Worm (Caenorhabditis elegans): ENCODE data around the gene slc-28.1.

slc-28.1 gene

ce11 chrV:3464897-3465296 lies 1.3 kb downstream of the slc-28.1 start:
- TF ChIP-seq hnd-1 (tag; optimal IDR thresholded peaks at IDR 0.05): no peak
- no peak for TF ChIP-seq tbx-11 (GFP tag; IDR thresholded peaks at IDR 0.05)
- TF ChIP-seq F13C5.2 (tag; optimal IDR thresholded peaks at IDR 0.05): no peak
- no peak for TF ChIP-seq ceh-13 (GFP tag; optimal IDR thresholded peaks at IDR 0.05)
- no peak for TF ChIP-seq tra-4 (tag; optimal IDR thresholded peaks at IDR 0.05)
- no peak for TF ChIP-seq pes-1 (GFP tag; IDR thresholded peaks at IDR 0.05)
- no peak for TF ChIP-seq flt-1 (GFP tag; IDR thresholded peaks at IDR 0.05)
- TF ChIP-seq aly-1 (tag; optimal IDR thresholded peaks at IDR 0.05): no peak
- no peak for TF ChIP-seq hmg-4 (GFP tag; optimal IDR thresholded peaks at IDR 0.05)
- TF ChIP-seq B0310.2 (tag; optimal IDR thresholded peaks at IDR 0.05): no peak
- TF ChIP-seq ets-7 (tag; optimal IDR thresholded peaks at IDR 0.05): no peak

DNA sequence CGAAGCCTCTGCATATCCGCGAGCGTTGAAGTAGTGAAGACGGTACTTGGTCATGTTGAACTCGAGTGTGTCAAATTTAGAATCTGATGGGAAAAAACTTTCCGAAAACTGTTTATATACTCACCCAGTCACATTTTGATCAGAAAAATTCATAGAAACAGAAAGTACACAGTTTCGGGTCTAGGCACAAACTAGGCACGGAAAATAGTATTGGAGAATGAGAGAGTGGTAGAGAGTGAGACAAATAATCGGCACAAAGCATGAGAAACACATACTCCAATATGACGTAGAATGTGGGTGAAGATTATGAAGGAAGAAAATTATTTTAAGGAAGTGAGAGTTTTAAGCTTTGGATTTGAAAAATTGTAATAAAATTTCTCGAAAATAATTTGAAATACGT lies 4.8 kb downstream of the slc-28.1 start, which contains the start of gene gst-33:
gst-33 (minus strand) TSS at position 127 of the 400 bp plus-strand sequence.
- TF ChIP-seq ceh-36 (tag; optimal IDR thresholded peaks at IDR 0.05) (no peak), tbx-11 (GFP tag; IDR thresholded peaks at IDR 0.05) (no peak), ceh-13 (GFP tag; optimal IDR thresholded peaks at IDR 0.05) (no peak), scrt-1 (GFP tag; IDR thresholded peaks at IDR 0.05) (no peak), hmg-4 (GFP tag; optimal IDR thresholded peaks at IDR 0.05) (no peak), F13C5.2 (tag; optimal IDR thresholded peaks at IDR 0.05) (no peak)

- TF ChIP-seq ceh-36 (tag; optimal IDR thresholded peaks at IDR 0.05) (no peak), B0310.2 (tag; optimal IDR thresholded peaks at IDR 0.05) (no peak), sea-1 (GFP tag; conservative IDR thresholded peaks at IDR 0.05) (no peak), pes-1 (GFP tag; IDR thresholded peaks at IDR 0.05) (no peak), F13C5.2 (tag; optimal IDR thresholded peaks at IDR 0.05) (no peak), tra-4 (tag; optimal IDR thresholded peaks at IDR 0.05) (no peak), tbx-11 (GFP tag; IDR thresholded peaks at IDR 0.05) (no peak), hmbx-1 (tag; optimal IDR thresholded peaks at IDR 0.05) (no peak), ama-1 (optimal IDR thresholded peaks at IDR 0.05) (no peak), scrt-1 (GFP tag; IDR thresholded peaks at IDR 0.05) (no peak), flt-1 (GFP tag; IDR thresholded peaks at IDR 0.05) (no peak), aly-1 (tag; optimal IDR thresholded peaks at IDR 0.05) (no peak), ceh-13 (GFP tag; optimal IDR thresholded peaks at IDR 0.05) (no peak), hmg-4 (GFP tag; optimal IDR thresholded peaks at IDR 0.05) (no peak)
These were observed 7.2 kb downstream of the slc-28.1 start, which contains the start of gene srbc-29 for ce11 chrV:3470782-3471181. Gene srbc-29 (minus strand): TSS chrV:3470882.

- no peak for TF ChIP-seq ama-1 (optimal IDR thresholded peaks at IDR 0.05)
- TF ChIP-seq ceh-13 (GFP tag; optimal IDR thresholded peaks at IDR 0.05): no peak
- no peak for TF ChIP-seq aly-1 (tag; optimal IDR thresholded peaks at IDR 0.05)
- TF ChIP-seq F13C5.2 (tag; optimal IDR thresholded peaks at IDR 0.05): no peak
- TF ChIP-seq flt-1 (GFP tag; IDR thresholded peaks at IDR 0.05): no peak
- TF ChIP-seq hmbx-1 (tag; optimal IDR thresholded peaks at IDR 0.05): no peak
- TF ChIP-seq hmg-4 (GFP tag; optimal IDR thresholded peaks at IDR 0.05): no peak
- TF ChIP-seq tra-4 (tag; optimal IDR thresholded peaks at IDR 0.05): no peak
- no peak for TF ChIP-seq ets-7 (tag; optimal IDR thresholded peaks at IDR 0.05)
- TF ChIP-seq sea-1 (GFP tag; conservative IDR thresholded peaks at IDR 0.05): no peak
These were observed 11.4 kb downstream of the slc-28.1 start, which contains the start of gene oac-2 for ce11 chrV:3475021-3475420. Gene oac-2 (minus strand): TSS chrV:3475121.

ce11 chrV:3476228-3476627 lies 12.6 kb downstream of the slc-28.1 start:
- TF ChIP-seq flt-1 (GFP tag; IDR thresholded peaks at IDR 0.05) (no peak), ceh-13 (GFP tag; optimal IDR thresholded peaks at IDR 0.05) (no peak), aly-1 (tag; optimal IDR thresholded peaks at IDR 0.05) (no peak), scrt-1 (GFP tag; IDR thresholded peaks at IDR 0.05) (no peak), sea-1 (GFP tag; conservative IDR thresholded peaks at IDR 0.05) (no peak), tra-4 (tag; optimal IDR thresholded peaks at IDR 0.05) (no peak), hmg-4 (GFP tag; optimal IDR thresholded peaks at IDR 0.05) (no peak), hnd-1 (tag; optimal IDR thresholded peaks at IDR 0.05) (no peak), F13C5.2 (tag; optimal IDR thresholded peaks at IDR 0.05) (no peak)

- TF ChIP-seq ets-7 (tag; optimal IDR thresholded peaks at IDR 0.05) (no peak), aly-1 (tag; optimal IDR thresholded peaks at IDR 0.05) (no peak)
These were observed 13.9 kb downstream of the slc-28.1 start, which contains the start of gene srbc-31 for ce11 chrV:3477496-3477895. Gene srbc-31 (minus strand): TSS chrV:3477596.

ce11 chrV:3480346-3480745 lies 16.7 kb downstream of the slc-28.1 start, which contains the start of gene srbc-30:
Gene srbc-30 (minus strand): TSS chrV:3480446.
- TF ChIP-seq ets-7 (tag; optimal IDR thresholded peaks at IDR 0.05): no peak
- TF ChIP-seq hmg-4 (GFP tag; optimal IDR thresholded peaks at IDR 0.05): no peak
- TF ChIP-seq B0310.2 (tag; optimal IDR thresholded peaks at IDR 0.05): no peak
- TF ChIP-seq ama-1 (optimal IDR thresholded peaks at IDR 0.05): no peak
- no peak for TF ChIP-seq tbx-11 (GFP tag; IDR thresholded peaks at IDR 0.05)
- no peak for TF ChIP-seq ceh-13 (GFP tag; optimal IDR thresholded peaks at IDR 0.05)
- TF ChIP-seq pes-1 (GFP tag; IDR thresholded peaks at IDR 0.05): no peak
- TF ChIP-seq tbx-37 (GFP tag; conservative IDR thresholded peaks at IDR 0.05): no peak
- no peak for TF ChIP-seq hnd-1 (tag; optimal IDR thresholded peaks at IDR 0.05)
- TF ChIP-seq hmbx-1 (tag; optimal IDR thresholded peaks at IDR 0.05): no peak
- TF ChIP-seq ceh-36 (tag; optimal IDR thresholded peaks at IDR 0.05): no peak
- no peak for TF ChIP-seq scrt-1 (GFP tag; IDR thresholded peaks at IDR 0.05)
- TF ChIP-seq F13C5.2 (tag; optimal IDR thresholded peaks at IDR 0.05): no peak
- no peak for TF ChIP-seq flt-1 (GFP tag; IDR thresholded peaks at IDR 0.05)
- TF ChIP-seq tra-4 (tag; optimal IDR thresholded peaks at IDR 0.05): no peak
- no peak for TF ChIP-seq aly-1 (tag; optimal IDR thresholded peaks at IDR 0.05)
- no peak for TF ChIP-seq sea-1 (GFP tag; conservative IDR thresholded peaks at IDR 0.05)

- no peak for TF ChIP-seq ceh-36 (tag; optimal IDR thresholded peaks at IDR 0.05)
- TF ChIP-seq aly-1 (tag; optimal IDR thresholded peaks at IDR 0.05): no peak
- no peak for TF ChIP-seq hmg-4 (GFP tag; optimal IDR thresholded peaks at IDR 0.05)
- no peak for TF ChIP-seq hmbx-1 (tag; optimal IDR thresholded peaks at IDR 0.05)
- TF ChIP-seq flt-1 (GFP tag; IDR thresholded peaks at IDR 0.05): no peak
- TF ChIP-seq ets-7 (tag; optimal IDR thresholded peaks at IDR 0.05): no peak
- no peak for TF ChIP-seq tbx-11 (GFP tag; IDR thresholded peaks at IDR 0.05)
- no peak for TF ChIP-seq tra-4 (tag; optimal IDR thresholded peaks at IDR 0.05)
These were observed 19.0 kb downstream of the slc-28.1 start, which contains the start of gene lys-7 for ce11 chrV:3482550-3483002. Gene lys-7 (minus strand): TSS chrV:3482600.

Measured in whole organism, early embryonic.